Worm (Caenorhabditis elegans): Measurements from ENCODE around the gene R08C7.8.

R08C7.8 gene

DNA sequence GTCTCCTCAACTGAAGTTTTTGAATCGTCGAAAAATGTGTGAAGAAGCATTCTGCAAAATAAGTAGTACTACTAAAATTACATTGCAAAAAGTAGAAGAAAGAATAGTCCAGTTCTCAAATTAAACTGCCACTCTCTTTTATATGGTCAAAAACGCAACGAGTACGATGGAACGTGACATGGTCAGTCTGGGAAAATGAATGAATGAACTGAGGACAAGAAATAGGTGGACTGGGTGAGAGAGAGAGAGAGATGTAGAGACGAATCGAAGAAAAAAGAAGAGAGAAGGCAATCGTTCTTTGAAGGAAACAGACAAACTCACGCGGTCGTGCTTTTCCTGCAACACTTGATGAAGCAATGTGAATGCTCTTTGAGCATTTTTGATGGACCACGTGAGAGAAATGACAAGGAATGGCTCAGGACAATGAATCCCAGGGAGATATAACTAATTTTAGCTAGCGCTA is 42.7 kb upstream of the R08C7.8 start, which contains the start of gene M01H9.3 (continued):
- peak; percentile 89 for TF ChIP-seq nhr-20 (tag; optimal IDR thresholded peaks at IDR 0.05)

ce11 chrIV:4475362-4476086 is 41.2 kb upstream of the R08C7.8 start:
- TF ChIP-seq lir-3 (tag; optimal IDR thresholded peaks at IDR 0.05; ENCODE audit: poor library complexity): peak; percentile 33
- TF ChIP-seq nhr-71 (tag; optimal IDR thresholded peaks at IDR 0.05): peak; percentile 39
- peak in 1 of 2 experiments; percentile 47 for TF ChIP-seq lsy-2 (tag; optimal IDR thresholded peaks at IDR 0.05)
- peak; percentile 24 for TF ChIP-seq nhr-20 (tag; optimal IDR thresholded peaks at IDR 0.05)
- peak; percentile 18 for TF ChIP-seq lin-14 (GFP tag; optimal IDR thresholded peaks at IDR 0.05)
- peak; percentile 17 for TF ChIP-seq snu-23 (GFP tag; optimal IDR thresholded peaks at IDR 0.05)
- no peak for TF ChIP-seq efl-1 (optimal IDR thresholded peaks at IDR 0.05)
- peak in 1 of 2 experiments; percentile 45 for TF ChIP-seq efl-1 (GFP tag; optimal IDR thresholded peaks at IDR 0.05 in 1 of 2)
- peak; percentile 77 for TF ChIP-seq elt-2 (tag; optimal IDR thresholded peaks at IDR 0.05)
- TF ChIP-seq lin-35 (GFP tag; optimal IDR thresholded peaks at IDR 0.05): peak in 1 of 2 experiments; percentile 43
- no peak for TF ChIP-seq Y116A8C.19 (tag; optimal IDR thresholded peaks at IDR 0.05; ENCODE audit: borderline replicate concordance)
- TF ChIP-seq nhr-237 (tag; optimal IDR thresholded peaks at IDR 0.05): no peak
- peak; percentile 28 for TF ChIP-seq nhr-19 (GFP tag; conservative IDR thresholded peaks at IDR 0.05)
- no peak for TF ChIP-seq isw-1 (GFP tag; IDR thresholded peaks at IDR 0.05)
- no peak for TF ChIP-seq unc-98 (GFP tag; IDR thresholded peaks at IDR 0.05)
- no peak for TF ChIP-seq ceh-90 (tag; optimal IDR thresholded peaks at IDR 0.05)
- TF ChIP-seq nhr-90 (tag; optimal IDR thresholded peaks at IDR 0.05; ENCODE audit: poor library complexity): peak; percentile 32

DNA sequence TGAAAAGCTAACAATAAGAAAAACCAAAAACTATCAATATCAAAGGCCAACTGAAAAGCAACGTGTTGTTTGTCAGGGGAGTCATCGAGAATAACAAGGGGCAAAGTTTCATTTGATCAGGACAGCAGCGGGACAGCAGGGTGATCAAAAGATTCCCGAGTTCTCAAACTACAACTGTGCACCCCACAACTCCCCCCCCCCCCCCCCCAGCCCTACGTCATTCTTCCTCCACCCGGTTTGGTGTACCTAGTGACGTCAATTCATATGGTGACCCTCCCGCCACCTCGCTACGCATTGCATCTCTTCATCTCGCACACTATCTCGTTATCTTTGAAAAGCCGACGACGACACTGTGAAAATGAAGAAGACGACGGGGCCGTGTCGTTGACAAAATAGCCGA is 39.4 kb upstream of the R08C7.8 start:
- TF ChIP-seq zag-1 (tag; optimal IDR thresholded peaks at IDR 0.05) (no peak), efl-1 (optimal IDR thresholded peaks at IDR 0.05) (no peak), efl-1 (GFP tag; optimal IDR thresholded peaks at IDR 0.05 in 1 of 2) (peak in 1 of 2 experiments; percentile 55), unc-30 (tag; optimal IDR thresholded peaks at IDR 0.05) (no peak), Y116A8C.19 (tag; optimal IDR thresholded peaks at IDR 0.05; ENCODE audit: borderline replicate concordance) (no peak), lir-3 (tag; optimal IDR thresholded peaks at IDR 0.05; ENCODE audit: poor library complexity) (no peak), nhr-85 (tag) (peak; percentile 1), nhr-19 (GFP tag; conservative IDR thresholded peaks at IDR 0.05) (peak; percentile 27; the same call in 1 of the 2 replicates), lin-14 (GFP tag; optimal IDR thresholded peaks at IDR 0.05) (peak; percentile 45), lsy-2 (tag; optimal IDR thresholded peaks at IDR 0.05) (no peak), rnt-1 (tag; optimal IDR thresholded peaks at IDR 0.05) (no peak), ama-1 (optimal IDR thresholded peaks at IDR 0.05) (no peak), unc-86 (tag; optimal IDR thresholded peaks at IDR 0.05) (no peak), nhr-71 (tag; optimal IDR thresholded peaks at IDR 0.05) (peak; percentile 30)

- TF ChIP-seq jun-1 (tag; optimal IDR thresholded peaks at IDR 0.05) (no peak), pag-3 (tag; optimal IDR thresholded peaks at IDR 0.05; ENCODE audit: borderline replicate concordance, insufficient read depth) (peak; percentile 42), ceh-8 (GFP tag; optimal IDR thresholded peaks at IDR 0.05) (no peak), elt-2 (tag; optimal IDR thresholded peaks at IDR 0.05) (peak; percentile 44), lin-15B (tag; optimal IDR thresholded peaks at IDR 0.05) (no peak), lin-13 (GFP tag; optimal IDR thresholded peaks at IDR 0.05) (peak; percentile 6), fkh-4 (tag; optimal IDR thresholded peaks at IDR 0.05; ENCODE audit: borderline replicate concordance) (no peak), nhr-11 (tag; optimal IDR thresholded peaks at IDR 0.05) (no peak), nhr-19 (GFP tag; conservative IDR thresholded peaks at IDR 0.05) (peak; percentile 50), tbx-2 (tag; optimal IDR thresholded peaks at IDR 0.05) (peak; percentile 25), irx-1 (tag; optimal IDR thresholded peaks at IDR 0.05) (no peak), C04F5.9 (tag; optimal IDR thresholded peaks at IDR 0.05) (peak; percentile 6), nhr-71 (tag; optimal IDR thresholded peaks at IDR 0.05) (peak; percentile 77), hlh-17 (GFP tag; optimal IDR thresholded peaks at IDR 0.05; ENCODE audit: borderline replicate concordance) (no peak), Y116A8C.19 (tag; optimal IDR thresholded peaks at IDR 0.05; ENCODE audit: borderline replicate concordance) (no peak), ets-5 (GFP tag; IDR thresholded peaks at IDR 0.05) (no peak), mab-9 (GFP tag; IDR thresholded peaks at IDR 0.05) (no peak), dpl-1 (GFP tag; optimal IDR thresholded peaks at IDR 0.05) (peak; percentile 7 to 36 (median 9)), nhr-77 (tag; optimal IDR thresholded peaks at IDR 0.05) (no peak), sup-37 (GFP tag; optimal IDR thresholded peaks at IDR 0.05) (no peak), nhr-28 (tag; optimal IDR thresholded peaks at IDR 0.05) (no peak), rnt-1 (tag; optimal IDR thresholded peaks at IDR 0.05) (peak; percentile 28), skn-1 (tag; optimal IDR thresholded peaks at IDR 0.05) (no peak), hlh-4 (tag; optimal IDR thresholded peaks at IDR 0.05) (no peak)
Observed at ce11 chrIV:4472418-4473173, 38.3 kb upstream of the R08C7.8 start.

All from whole organism, L1 larva.